Fruit fly (Drosophila melanogaster) whole organism, embryonic: Measurements from ENCODE around the gene CG43354.

Experiments used
- Bgb ChIP-seq: fragments of 200-800 bp; sonication (Bioruptor generic); IDR thresholded peaks from 2 replicates; pipeline ENCODE4 v1.3.6; 2022; ENCODE audit warnings: missing biosample characterization, missing genetic modification characterization; ENCODE audit not compliant: partially characterized antibody
- CG5953 ChIP-seq: fragments of 200-800 bp; sonication (Bioruptor generic); IDR thresholded peaks from 2 replicates; pipeline ENCODE4 v1.3.6; 2022; ENCODE audit warnings: missing biosample characterization, missing genetic modification characterization
- H15 ChIP-seq: fragments of 200-800 bp; sonication (Bioruptor generic); IDR thresholded peaks from 3 replicates; pipeline ENCODE4 v1.3.6; 2022; ENCODE audit warnings: missing biosample characterization, missing genetic modification characterization
- ac ChIP-seq: fragments of 200-800 bp; sonication (Bioruptor generic); optimal IDR thresholded peaks from 3 replicates; lab custom pipeline; 2017; ENCODE audit warnings: missing biosample characterization, mild to moderate bottlenecking, missing genetic modification characterization
- zen2 ChIP-seq: fragments of 200-800 bp; sonication (Bioruptor generic); IDR thresholded peaks from 3 replicates; pipeline ENCODE4 v1.3.6; 2022; ENCODE audit warnings: missing biosample characterization, missing genetic modification characterization; ENCODE audit not compliant: partially characterized antibody

DNA sequence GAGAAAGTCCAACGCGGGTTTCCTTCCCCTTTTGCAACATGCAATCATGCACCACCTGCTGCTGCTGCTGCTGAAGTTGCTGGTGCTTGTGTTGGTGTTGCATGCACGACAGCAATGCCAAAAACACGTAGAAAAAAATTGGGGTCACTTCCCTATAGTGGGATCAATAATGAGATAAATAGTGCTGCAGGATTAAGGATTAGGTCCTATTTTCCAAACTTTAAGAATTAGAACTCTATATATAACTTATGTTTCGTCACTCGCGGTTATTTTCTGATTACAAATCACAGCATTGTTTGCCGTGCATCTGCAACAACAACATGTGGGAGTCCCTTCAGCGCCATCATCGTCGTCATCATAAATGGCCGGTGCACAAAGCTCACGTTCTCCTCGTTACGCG lies 35.1 kb upstream of the CG43354 start:
- TF ChIP-seq Bgb (GFP tag; lab: Robert Waterston, UW) (no peak), H15 (no peak), zen2 (GFP tag; lab: Robert Waterston, UW) (no peak), CG5953 (GFP tag; lab: Robert Waterston, UW) (no peak), ac (GFP tag; lab: Kevin White, UChicago) (no peak)
